Fruit fly (Drosophila melanogaster) whole organism, embryonic: ENCODE data around the gene comm.

Experiments used
- ATbp ChIP-seq: fragments of 200-800 bp; sonication (Bioruptor generic); optimal IDR thresholded peaks from 2 replicates; lab custom pipeline; 2017; ENCODE audit warnings: missing biosample characterization, mild to moderate bottlenecking, missing genetic modification characterization, missing genetic modification reagents
- Atf-2 ChIP-seq: fragments of 200-800 bp; sonication (Bioruptor generic); optimal IDR thresholded peaks from 2 replicates; lab custom pipeline; 2016; ENCODE audit warnings: missing biosample characterization, missing genetic modification characterization
- C15 ChIP-seq: fragments of 200-800 bp; sonication (Bioruptor generic); IDR thresholded peaks from 3 replicates; pipeline ENCODE4 v1.3.6; 2022; ENCODE audit warnings: missing biosample characterization, missing genetic modification characterization
- CG10654 ChIP-seq: fragments of 200-800 bp; sonication (Bioruptor generic); optimal IDR thresholded peaks from 2 replicates; lab custom pipeline; 2016; ENCODE audit warnings: missing biosample characterization, missing genetic modification characterization
- CG12391 ChIP-seq: fragments of 200-800 bp; sonication (Bioruptor generic); optimal IDR thresholded peaks from 3 replicates; lab custom pipeline; 2018; ENCODE audit warnings: missing biosample characterization, mild to moderate bottlenecking, missing genetic modification characterization, moderate library complexity
- CG12942 ChIP-seq: fragments of 200-800 bp; sonication (Bioruptor generic); optimal IDR thresholded peaks from 3 replicates; lab custom pipeline; 2016; ENCODE audit warnings: missing biosample characterization, missing genetic modification characterization
- CG14667 ChIP-seq: fragments of 200-800 bp; sonication (Bioruptor generic); IDR thresholded peaks from 2 replicates; pipeline ENCODE4 v1.3.6; 2022; ENCODE audit warnings: missing biosample characterization, missing genetic modification characterization
- CG15269 ChIP-seq: fragments of 200-800 bp; sonication (Bioruptor generic); optimal IDR thresholded peaks from 2 replicates; lab custom pipeline; 2018; ENCODE audit warnings: missing biosample characterization, mild to moderate bottlenecking, missing genetic modification characterization, moderate library complexity
- CG16813 ChIP-seq: fragments of 200-800 bp; sonication (Bioruptor generic); IDR thresholded peaks from 3 replicates; pipeline ENCODE4 v1.3.6; 2022; ENCODE audit warnings: missing biosample characterization, missing genetic modification characterization; ENCODE audit not compliant: partially characterized antibody
- CG18764 ChIP-seq: fragments of 200-800 bp; sonication (Bioruptor generic); optimal IDR thresholded peaks from 3 replicates; lab custom pipeline; 2016; ENCODE audit warnings: missing biosample characterization, missing genetic modification characterization
- CG2875 ChIP-seq: fragments of 200-800 bp; sonication (Bioruptor generic); optimal IDR thresholded peaks from 2 replicates; lab custom pipeline; 2017; ENCODE audit warnings: missing biosample characterization, mild to moderate bottlenecking, missing genetic modification characterization, missing genetic modification reagents
- CG33213 ChIP-seq: fragments of 200-800 bp; sonication (Bioruptor generic); optimal IDR thresholded peaks from 3 replicates; lab custom pipeline; 2016; ENCODE audit warnings: missing biosample characterization, missing genetic modification characterization
- CG3407 ChIP-seq: fragments of 200-800 bp; sonication (Bioruptor generic); optimal IDR thresholded peaks from 2 replicates; lab custom pipeline; 2018; ENCODE audit warnings: missing biosample characterization, mild to moderate bottlenecking, missing genetic modification characterization
- CG3847 ChIP-seq: fragments of 200-800 bp; sonication (Bioruptor generic); IDR thresholded peaks from 2 replicates; pipeline ENCODE4 v1.3.6; 2022; ENCODE audit warnings: missing biosample characterization, missing genetic modification characterization
- CG4282 ChIP-seq: fragments of 200-800 bp; sonication (Bioruptor generic); optimal IDR thresholded peaks from 2 replicates; lab custom pipeline; 2016; ENCODE audit warnings: missing biosample characterization, missing genetic modification characterization
- CG4404 ChIP-seq: fragments of 200-800 bp; sonication (Bioruptor generic); IDR thresholded peaks from 2 replicates; pipeline ENCODE4 v1.3.6; 2022; ENCODE audit warnings: missing biosample characterization, missing genetic modification characterization
- CG4730 ChIP-seq: fragments of 200-800 bp; sonication (Bioruptor generic); IDR thresholded peaks from 2 replicates; pipeline ENCODE4 v1.3.6; 2022; ENCODE audit warnings: missing biosample characterization, missing genetic modification characterization
- CG5180 ChIP-seq: fragments of 200-800 bp; sonication (Bioruptor generic); optimal IDR thresholded peaks from 3 replicates; lab custom pipeline; 2017; ENCODE audit warnings: missing biosample characterization, missing genetic modification characterization, mild to moderate bottlenecking, moderate library complexity, missing genetic modification reagents
- CG5245 ChIP-seq: fragments of 200-800 bp; sonication (Bioruptor generic); optimal IDR thresholded peaks from 3 replicates; lab custom pipeline; 2016; ENCODE audit warnings: missing biosample characterization, missing genetic modification characterization
- CG7271 ChIP-seq: fragments of 200-800 bp; sonication (Bioruptor generic); optimal IDR thresholded peaks from 2 replicates; lab custom pipeline; 2018; ENCODE audit warnings: missing biosample characterization, mild to moderate bottlenecking, missing genetic modification characterization, moderate library complexity
- CG9932 ChIP-seq: fragments of 200-800 bp; sonication (Bioruptor generic); IDR thresholded peaks from 2 replicates; pipeline ENCODE4 v1.3.6; 2022; ENCODE audit warnings: missing biosample characterization, missing genetic modification characterization
- Camta ChIP-seq: fragments of 200-800 bp; sonication (Bioruptor generic); optimal IDR thresholded peaks from 2 replicates; lab custom pipeline; 2016; ENCODE audit warnings: missing biosample characterization, missing genetic modification characterization
- Dll ChIP-seq: fragments of 200-800 bp; sonication (Bioruptor generic); IDR thresholded peaks from 4 replicates; pipeline ENCODE4 v1.3.6; 2022; ENCODE audit warnings: missing biosample characterization, missing genetic modification characterization; ENCODE audit not compliant: partially characterized antibody
- Dp ChIP-seq: fragments of 200-800 bp; sonication (Bioruptor generic); optimal IDR thresholded peaks from 2 replicates; lab custom pipeline; 2018; ENCODE audit warnings: missing biosample characterization, mild to moderate bottlenecking, missing genetic modification characterization, moderate library complexity
- ERR ChIP-seq: fragments of 200-800 bp; sonication (Bioruptor generic); optimal IDR thresholded peaks from 2 replicates; lab custom pipeline; 2016; ENCODE audit warnings: missing biosample characterization, missing genetic modification characterization
- Elba2 ChIP-seq: fragments of 200-800 bp; sonication (Bioruptor generic); optimal IDR thresholded peaks from 3 replicates; lab custom pipeline; 2016; ENCODE audit warnings: missing biosample characterization, missing genetic modification characterization
- GATAe ChIP-seq: fragments of 200-800 bp; sonication (Bioruptor generic); conservative IDR thresholded peaks from 2 replicates; pipeline ENCODE4 v1.3.6; 2022; ENCODE audit warnings: missing biosample characterization, missing genetic modification characterization
- H15 ChIP-seq: fragments of 200-800 bp; sonication (Bioruptor generic); IDR thresholded peaks from 3 replicates; pipeline ENCODE4 v1.3.6; 2022; ENCODE audit warnings: missing biosample characterization, missing genetic modification characterization
- Hmr ChIP-seq: fragments of 200-800 bp; sonication (Bioruptor generic); optimal IDR thresholded peaks from 3 replicates; lab custom pipeline; 2017; ENCODE audit warnings: mild to moderate bottlenecking, missing biosample characterization, missing genetic modification reagents, missing genetic modification characterization
- Lhr ChIP-seq: fragments of 200-800 bp; sonication (Bioruptor generic); optimal IDR thresholded peaks from 3 replicates; lab custom pipeline; 2017; ENCODE audit warnings: mild to moderate bottlenecking, missing biosample characterization, missing genetic modification reagents, missing genetic modification characterization
- Med ChIP-seq: fragments of 200-800 bp; sonication (Bioruptor generic); peaks from one replicate; lab custom pipeline; 2016; ENCODE audit warnings: missing biosample characterization, missing genetic modification characterization, mild to moderate bottlenecking, inconsistent platforms, moderate library complexity
- Sin3A ChIP-seq: fragments of >200 bp; optimal IDR thresholded peaks from 2 replicates; lab custom pipeline; 2018
- Vsx1 ChIP-seq: fragments of 200-800 bp; sonication (Bioruptor generic); optimal IDR thresholded peaks from 2 replicates; lab custom pipeline; 2017; ENCODE audit warnings: missing biosample characterization, mild to moderate bottlenecking, missing genetic modification characterization, missing genetic modification reagents
- ap ChIP-seq: fragments of 200-800 bp; sonication (Bioruptor generic); IDR thresholded peaks from 2 replicates; pipeline ENCODE4 v1.3.6; 2022; ENCODE audit warnings: missing biosample characterization, missing genetic modification characterization
- ara ChIP-seq: fragments of 200-800 bp; sonication (Bioruptor generic); IDR thresholded peaks from 2 replicates; pipeline ENCODE4 v1.3.6; 2022; ENCODE audit warnings: missing biosample characterization, missing genetic modification characterization
- ase ChIP-seq: fragments of 200-800 bp; sonication (Bioruptor generic); IDR thresholded peaks from 3 replicates; pipeline ENCODE4 v1.3.6; 2022; ENCODE audit warnings: missing biosample characterization, missing genetic modification characterization
- cad ChIP-seq: fragments of >200 bp; optimal IDR thresholded peaks from 2 replicates; lab custom pipeline; 2017; ENCODE audit warnings: missing biosample characterization, missing genetic modification characterization
- dm ChIP-seq: fragments of 200-800 bp; sonication (Bioruptor generic); optimal IDR thresholded peaks from 3 replicates; lab custom pipeline; 2016; ENCODE audit warnings: missing biosample characterization, missing genetic modification characterization
- dysf ChIP-seq: fragments of 200-800 bp; sonication (Bioruptor generic); IDR thresholded peaks from 3 replicates; pipeline ENCODE4 v1.3.6; 2022; ENCODE audit warnings: missing biosample characterization, missing genetic modification characterization
- emc ChIP-seq: fragments of 200-800 bp; sonication (Bioruptor generic); optimal IDR thresholded peaks from 2 replicates; lab custom pipeline; 2016; ENCODE audit warnings: missing biosample characterization, missing genetic modification characterization
- eyg ChIP-seq: fragments of 200-800 bp; sonication (Bioruptor generic); optimal IDR thresholded peaks from 3 replicates; lab custom pipeline; 2016; ENCODE audit warnings: missing biosample characterization, missing genetic modification characterization
- gem ChIP-seq: fragments of 200-800 bp; sonication (Bioruptor generic); optimal IDR thresholded peaks from 2 replicates; lab custom pipeline; 2019; ENCODE audit warnings: missing biosample characterization, mild to moderate bottlenecking, missing genetic modification characterization, moderate library complexity
- gfzf ChIP-seq: fragments of 200-800 bp; sonication (Bioruptor generic); optimal IDR thresholded peaks from 2 replicates; lab custom pipeline; 2016; ENCODE audit warnings: missing biosample characterization, mild to moderate bottlenecking, missing genetic modification characterization, moderate library complexity
- grn ChIP-seq: fragments of 200-800 bp; sonication (Bioruptor generic); optimal IDR thresholded peaks from 3 replicates; lab custom pipeline; 2017; ENCODE audit warnings: missing biosample characterization, missing genetic modification characterization
- lola ChIP-seq, 3 experiments: fragments of >200 bp in 2 of 3; fragments of 200-800 bp in 1 of 3; sonication (Bioruptor generic) in 1 of 3; optimal IDR thresholded peaks; 2 replicates each; lab custom pipeline; 2017 to 2019; ENCODE audit warnings: missing biosample characterization in 3 of 3, missing genetic modification characterization in 3 of 3, mild to moderate bottlenecking in 1 of 3, moderate library complexity in 1 of 3
- mld ChIP-seq: fragments of 200-800 bp; sonication (Bioruptor generic); IDR thresholded peaks from 3 replicates; pipeline ENCODE4 v1.3.6; 2022; ENCODE audit warnings: missing biosample characterization, missing genetic modification characterization; ENCODE audit not compliant: partially characterized antibody
- prd ChIP-seq, 3 experiments: fragments of >200 bp in 2 of 3; fragments of 200-800 bp in 1 of 3; sonication (Bioruptor generic) in 1 of 3; optimal IDR thresholded peaks in 2 of 3; IDR thresholded peaks in 1 of 3; 2 replicates in 2 of 3; 3 replicates in 1 of 3; pipeline versions ENCODE4 v1.3.6 to Lab custom; 2017 to 2022; ENCODE audit warnings: missing biosample characterization in 1 of 3, missing genetic modification characterization in 1 of 3
- sna ChIP-seq: fragments of 200-800 bp; sonication (Bioruptor generic); IDR thresholded peaks from 2 replicates; pipeline ENCODE4 v1.3.6; 2022; ENCODE audit warnings: missing biosample characterization, missing genetic modification characterization; ENCODE audit not compliant: partially characterized antibody
- ttk ChIP-seq: fragments of 200-800 bp; sonication (Bioruptor generic); IDR thresholded peaks from 2 replicates; pipeline ENCODE4 v2.1.2; 2022; ENCODE audit warnings: missing biosample characterization, missing genetic modification characterization
- vnd ChIP-seq: fragments of 200-800 bp; sonication (Bioruptor generic); IDR thresholded peaks from 3 replicates; pipeline ENCODE4 v1.3.6; 2022; ENCODE audit warnings: missing biosample characterization, missing genetic modification characterization; ENCODE audit not compliant: partially characterized antibody

Gene comm

dm6 chr3L:15675111-15675510 is 53.1 kb downstream of the comm start (continued):
- no peak for TF ChIP-seq CG16813 (GFP tag; lab: Robert Waterston, UW)
- peak; percentile 54; the same call in 1 of the 3 replicates for TF ChIP-seq H15
- TF ChIP-seq cad (GFP tag; lab: Kevin White, UChicago), result no peak
- no peak for TF ChIP-seq ERR (GFP tag; lab: Kevin White, UChicago)
- peak; percentile 55; the same call in 1 of the 2 replicates for TF ChIP-seq ttk (GFP tag; lab: Robert Waterston, UW)
- TF ChIP-seq Camta (GFP tag; lab: Kevin White, UChicago), result peak; percentile 63
- no peak for TF ChIP-seq Vsx1
- TF ChIP-seq CG15269, result peak; percentile 5
- no peak for TF ChIP-seq Dll
- peak; percentile 60 for TF ChIP-seq CG33213
- peak; percentile 47 for TF ChIP-seq CG18764 (GFP tag; lab: Kevin White, UChicago)
- TF ChIP-seq Elba2 (GFP tag; lab: Kevin White, UChicago), result peak; percentile 9
- TF ChIP-seq eyg (GFP tag; lab: Kevin White, UChicago), result no peak
- peak; percentile 62 for TF ChIP-seq CG10654 (GFP tag; lab: Kevin White, UChicago)
- TF ChIP-seq sna (GFP tag; lab: Robert Waterston, UW), result no peak
- peak; percentile 74 for TF ChIP-seq CG2875 (GFP tag; lab: Kevin White, UChicago)
- TF ChIP-seq ap (GFP tag; lab: Robert Waterston, UW), result no peak
- TF ChIP-seq lola (GFP tag; optimal IDR thresholded peaks at IDR 0.05; lab: Kevin White, UChicago), result peak in 1 of 3 experiments; percentile 89
- no peak for TF ChIP-seq CG3847 (GFP tag; lab: Robert Waterston, UW)
- no peak for TF ChIP-seq vnd (GFP tag; lab: Robert Waterston, UW)
- peak; percentile 73 for TF ChIP-seq CG4404 (GFP tag; lab: Robert Waterston, UW)
- peak; percentile 80; the same call in 1 of the 2 replicates for TF ChIP-seq ara (GFP tag; lab: Robert Waterston, UW)
- TF ChIP-seq dm, result no peak
- no peak for TF ChIP-seq Sin3A
- no peak for TF ChIP-seq CG9932 (GFP tag; lab: Robert Waterston, UW)
- TF ChIP-seq CG4282 (GFP tag; lab: Kevin White, UChicago), result no peak
- peak; percentile 43 for TF ChIP-seq CG5245 (GFP tag; lab: Kevin White, UChicago)
- TF ChIP-seq CG4730, result no peak
- peak; percentile 45 for TF ChIP-seq Lhr (GFP tag; lab: Kevin White, UChicago)
- 0 out of 2 replicates have a peak, but pooled peaks have one; percentile 15 for TF ChIP-seq CG14667
- TF ChIP-seq gem (tag; lab: Kevin White, UChicago), result peak; percentile 87
- peak; percentile 29 for TF ChIP-seq CG7271 (tag; lab: Kevin White, UChicago)
- TF ChIP-seq Dp (GFP tag; lab: Kevin White, UChicago), result no peak
- TF ChIP-seq emc, result no peak
- peak; percentile 54 for TF ChIP-seq Atf-2
- no peak for TF ChIP-seq C15 (GFP tag; lab: Robert Waterston, UW)
- no peak for TF ChIP-seq Hmr
- no peak for TF ChIP-seq GATAe (GFP tag; lab: Robert Waterston, UW)
- TF ChIP-seq gfzf (GFP tag; lab: Kevin White, UChicago), result no peak
- peak; percentile 60 for TF ChIP-seq CG3407 (GFP tag; lab: Kevin White, UChicago)
- TF ChIP-seq mld, result no peak
- TF ChIP-seq Med (GFP tag; lab: Kevin White, UChicago), result peak; percentile 85
- TF ChIP-seq ATbp (GFP tag; lab: Kevin White, UChicago), result peak; percentile 50
- TF ChIP-seq grn (GFP tag; lab: Kevin White, UChicago), result no peak
- peak; percentile 28; the same call in 1 of the 3 replicates for TF ChIP-seq dysf
- no peak for TF ChIP-seq prd (optimal IDR thresholded peaks at IDR 0.05; lab: Kevin White, UChicago)
- TF ChIP-seq prd (GFP tag; IDR thresholded peaks at IDR 0.05; lab: Robert Waterston, UW), result peak; percentile 76; the same call in 2 of the 3 replicates
- peak; percentile 83 for TF ChIP-seq CG12391
- TF ChIP-seq CG12942 (GFP tag; lab: Kevin White, UChicago), result peak; percentile 52
- peak; percentile 13 for TF ChIP-seq CG5180 (GFP tag; lab: Kevin White, UChicago)
- peak; percentile 25; the same call in 1 of the 3 replicates for TF ChIP-seq ase (GFP tag; lab: Robert Waterston, UW)
